Fruit fly (Drosophila melanogaster) whole organism, embryonic: Measurements from ENCODE around the gene Trpgamma.

ENCODE experiments used
- Awh ChIP-seq: fragments of 200-800 bp; sonication (Bioruptor generic); IDR thresholded peaks from 2 replicates; pipeline ENCODE4, ENCODE4 v1.3.6; 2022; ENCODE audit warnings: missing biosample characterization, missing genetic modification characterization
- CG10431 ChIP-seq: fragments of 200-800 bp; sonication (Bioruptor generic); optimal IDR thresholded peaks from 3 replicates; lab custom pipeline; 2018; ENCODE audit warnings: missing biosample characterization, mild to moderate bottlenecking, missing genetic modification characterization
- CG11696 ChIP-seq: fragments of 200-800 bp; sonication (Bioruptor generic); IDR thresholded peaks from 2 replicates; pipeline ENCODE4 v1.3.6; 2022; ENCODE audit warnings: missing biosample characterization, missing genetic modification characterization
- CG12071 ChIP-seq: fragments of 200-800 bp; sonication (Bioruptor generic); optimal IDR thresholded peaks from 3 replicates; lab custom pipeline; 2018; ENCODE audit warnings: missing biosample characterization, mild to moderate bottlenecking, missing genetic modification characterization
- CG13424 ChIP-seq: fragments of 200-800 bp; sonication (Bioruptor generic); optimal IDR thresholded peaks from 2 replicates; lab custom pipeline; 2019; ENCODE audit warnings: missing biosample characterization, mild to moderate bottlenecking, missing genetic modification characterization, moderate library complexity
- CG1832 ChIP-seq: fragments of 200-800 bp; sonication (Bioruptor generic); optimal IDR thresholded peaks from 2 replicates; lab custom pipeline; 2017; ENCODE audit warnings: missing biosample characterization, mild to moderate bottlenecking, missing genetic modification characterization, inconsistent platforms
- CG18619 ChIP-seq: fragments of 200-800 bp; sonication (Bioruptor generic); optimal IDR thresholded peaks from 3 replicates; lab custom pipeline; 2017; ENCODE audit warnings: missing biosample characterization, mild to moderate bottlenecking, missing genetic modification characterization
- CG30020 ChIP-seq: fragments of 200-800 bp; optimal IDR thresholded peaks from 2 replicates; lab custom pipeline; 2019; ENCODE audit warnings: missing biosample characterization, mild to moderate bottlenecking, missing genetic modification characterization, moderate library complexity
- CG31388 ChIP-seq: fragments of 200-800 bp; sonication (Bioruptor generic); optimal IDR thresholded peaks from 2 replicates; lab custom pipeline; 2016; ENCODE audit warnings: missing biosample characterization, missing genetic modification characterization
- CG3281 ChIP-seq: fragments of 200-800 bp; sonication (Bioruptor generic); optimal IDR thresholded peaks from 3 replicates; lab custom pipeline; 2017; ENCODE audit warnings: missing biosample characterization, mild to moderate bottlenecking, missing genetic modification characterization
- CG4404 ChIP-seq: fragments of 200-800 bp; sonication (Bioruptor generic); IDR thresholded peaks from 2 replicates; pipeline ENCODE4 v1.3.6; 2022; ENCODE audit warnings: missing biosample characterization, missing genetic modification characterization
- CG4820 ChIP-seq: fragments of 200-800 bp; sonication (Bioruptor generic); optimal IDR thresholded peaks from 3 replicates; lab custom pipeline; 2016; ENCODE audit warnings: missing biosample characterization, missing genetic modification characterization
- CTCF ChIP-seq: fragments of 200-800 bp; sonication (Bioruptor generic); optimal IDR thresholded peaks from 2 replicates; lab custom pipeline; 2017; ENCODE audit warnings: missing biosample characterization, mild to moderate bottlenecking, missing genetic modification characterization, moderate library complexity
- Chrac-16 ChIP-seq: fragments of 200-800 bp; sonication (Bioruptor generic); optimal IDR thresholded peaks from 3 replicates; lab custom pipeline; 2016; ENCODE audit warnings: missing biosample characterization, missing genetic modification characterization
- D19A ChIP-seq: fragments of 200-800 bp; optimal IDR thresholded peaks from 3 replicates; lab custom pipeline; 2019; ENCODE audit warnings: missing biosample characterization, mild to moderate bottlenecking, missing genetic modification characterization, moderate library complexity
- D19B ChIP-seq: fragments of 200-800 bp; sonication (Bioruptor generic); optimal IDR thresholded peaks from 2 replicates; lab custom pipeline; 2017; ENCODE audit warnings: missing biosample characterization, mild to moderate bottlenecking, missing genetic modification characterization
- Dfd ChIP-seq, 2 experiments: fragments of >200 bp; optimal IDR thresholded peaks; 2 replicates each; lab custom pipeline; 2017; ENCODE audit warnings: missing biosample characterization in 2 of 2, missing genetic modification characterization in 2 of 2
- Drgx ChIP-seq: fragments of 200-800 bp; sonication (Bioruptor generic); IDR thresholded peaks from 2 replicates; pipeline ENCODE4 v1.3.6; 2022; ENCODE audit warnings: missing biosample characterization, missing genetic modification characterization
- E2f1 ChIP-seq: fragments of 200-800 bp; sonication (Bioruptor generic); IDR thresholded peaks from 2 replicates; pipeline ENCODE4 v1.3.6; 2022; ENCODE audit warnings: missing biosample characterization, missing genetic modification characterization
- Fer2 ChIP-seq: fragments of 200-800 bp; sonication (Bioruptor generic); optimal IDR thresholded peaks from 2 replicates; lab custom pipeline; 2018; ENCODE audit warnings: missing biosample characterization, mild to moderate bottlenecking, missing genetic modification characterization, moderate library complexity
- HLH3B ChIP-seq: fragments of 200-800 bp; sonication (Bioruptor generic); IDR thresholded peaks from 2 replicates; pipeline ENCODE4 v1.3.6; 2022; ENCODE audit warnings: missing biosample characterization, missing genetic modification characterization
- HLH54F ChIP-seq: fragments of 200-800 bp; sonication (Bioruptor generic); optimal IDR thresholded peaks from 3 replicates; lab custom pipeline; 2016; ENCODE audit warnings: missing biosample characterization, missing genetic modification characterization
- Max ChIP-seq: fragments of 200-800 bp; sonication (Bioruptor generic); optimal IDR thresholded peaks from 2 replicates; lab custom pipeline; 2016; ENCODE audit warnings: missing biosample characterization, mild to moderate bottlenecking, missing genetic modification characterization
- Med ChIP-seq: fragments of 200-800 bp; sonication (Bioruptor generic); peaks from one replicate; lab custom pipeline; 2016; ENCODE audit warnings: missing biosample characterization, missing genetic modification characterization, mild to moderate bottlenecking, inconsistent platforms, moderate library complexity
- NC2β ChIP-seq: fragments of 200-800 bp; sonication (Bioruptor generic); optimal IDR thresholded peaks from 2 replicates; lab custom pipeline; 2016; ENCODE audit warnings: missing biosample characterization, missing genetic modification characterization
- Poxn ChIP-seq: fragments of 200-800 bp; sonication (Bioruptor generic); IDR thresholded peaks from 2 replicates; pipeline ENCODE4 v1.3.6; 2022; ENCODE audit warnings: missing biosample characterization, missing genetic modification characterization
- Ravus ChIP-seq: fragments of 200-800 bp; sonication (Bioruptor generic); IDR thresholded peaks from 2 replicates; pipeline ENCODE4 v1.3.6; 2022; ENCODE audit warnings: missing biosample characterization, missing genetic modification characterization
- Scr ChIP-seq: fragments of 200-800 bp; sonication (Bioruptor generic); IDR thresholded peaks from 2 replicates; pipeline ENCODE4 v1.3.6; 2022; ENCODE audit warnings: missing biosample characterization, missing genetic modification characterization; ENCODE audit not compliant: partially characterized antibody
- TFAM ChIP-seq: fragments of 200-800 bp; sonication (Bioruptor generic); optimal IDR thresholded peaks from 2 replicates; lab custom pipeline; 2017; ENCODE audit warnings: missing biosample characterization, missing genetic modification characterization, inconsistent platforms
- bigmax ChIP-seq: fragments of 200-800 bp; sonication (Bioruptor generic); optimal IDR thresholded peaks from 2 replicates; lab custom pipeline; 2018; ENCODE audit warnings: missing biosample characterization, mild to moderate bottlenecking, missing genetic modification characterization
- chif ChIP-seq, 2 experiments: fragments of 200-800 bp; sonication (Bioruptor generic); optimal IDR thresholded peaks; 3 replicates each; lab custom pipeline; 2016; ENCODE audit warnings: missing biosample characterization in 2 of 2, missing genetic modification characterization in 2 of 2
- dm ChIP-seq: fragments of 200-800 bp; sonication (Bioruptor generic); optimal IDR thresholded peaks from 3 replicates; lab custom pipeline; 2016; ENCODE audit warnings: missing biosample characterization, missing genetic modification characterization
- ewg ChIP-seq: fragments of 200-800 bp; sonication (Bioruptor generic); optimal IDR thresholded peaks from 3 replicates; lab custom pipeline; 2017; ENCODE audit warnings: mild to moderate bottlenecking, missing biosample characterization, missing genetic modification reagents, missing genetic modification characterization
- fd3F ChIP-seq: fragments of 200-800 bp; sonication (Bioruptor generic); optimal IDR thresholded peaks from 2 replicates; lab custom pipeline; 2018; ENCODE audit warnings: missing biosample characterization, mild to moderate bottlenecking, missing genetic modification characterization, moderate library complexity
- gsb-n ChIP-seq: fragments of 200-800 bp; sonication (Bioruptor generic); optimal IDR thresholded peaks from 3 replicates; lab custom pipeline; 2018; ENCODE audit warnings: missing biosample characterization, mild to moderate bottlenecking, missing genetic modification characterization
- ham ChIP-seq: fragments of 200-800 bp; sonication (Bioruptor generic); IDR thresholded peaks from 2 replicates; pipeline ENCODE4 v1.3.6; 2022; ENCODE audit warnings: missing biosample characterization, missing genetic modification characterization
- hb ChIP-seq: fragments of 200-800 bp; sonication (Bioruptor generic); IDR thresholded peaks from 3 replicates; pipeline ENCODE4 v1.3.6; 2022; ENCODE audit warnings: missing biosample characterization, missing genetic modification characterization; ENCODE audit not compliant: partially characterized antibody
- jing ChIP-seq: fragments of 200-800 bp; sonication (Bioruptor generic); optimal IDR thresholded peaks from 2 replicates; lab custom pipeline; 2018; ENCODE audit warnings: missing biosample characterization, mild to moderate bottlenecking, missing genetic modification characterization
- klu ChIP-seq: fragments of 200-800 bp; sonication (Bioruptor generic); IDR thresholded peaks from 2 replicates; pipeline ENCODE4 v1.3.6; 2022; ENCODE audit warnings: missing biosample characterization, missing genetic modification characterization
- kni ChIP-seq: fragments of 200-800 bp; sonication (Bioruptor generic); optimal IDR thresholded peaks from 3 replicates; lab custom pipeline; 2017; ENCODE audit warnings: mild to moderate bottlenecking, missing biosample characterization, missing genetic modification reagents, missing genetic modification characterization
- lov ChIP-seq, 2 experiments: fragments of 200-800 bp in 1 of 2; fragments of >200 bp in 1 of 2; sonication (Bioruptor generic) in 1 of 2; IDR thresholded peaks in 1 of 2; optimal IDR thresholded peaks in 1 of 2; 2 replicates in 1 of 2; 3 replicates in 1 of 2; pipeline versions ENCODE4 v1.3.6 to Lab custom; 2017 to 2022; ENCODE audit warnings: missing biosample characterization in 1 of 2, missing genetic modification characterization in 1 of 2
- org-1 ChIP-seq: fragments of 200-800 bp; sonication (Bioruptor generic); optimal IDR thresholded peaks from 2 replicates; lab custom pipeline; 2017; ENCODE audit warnings: missing biosample characterization, missing genetic modification characterization
- pros ChIP-seq: fragments of 200-800 bp; sonication (Bioruptor generic); optimal IDR thresholded peaks from 3 replicates; lab custom pipeline; 2019; ENCODE audit warnings: missing biosample characterization, mild to moderate bottlenecking, missing genetic modification characterization, moderate library complexity
- schlank ChIP-seq: fragments of 200-800 bp; sonication (Bioruptor generic); optimal IDR thresholded peaks from 2 replicates; lab custom pipeline; 2018; ENCODE audit warnings: missing biosample characterization, mild to moderate bottlenecking, missing genetic modification characterization
- shn ChIP-seq: fragments of 200-800 bp; sonication (Bioruptor generic); optimal IDR thresholded peaks from 3 replicates; lab custom pipeline; 2016; ENCODE audit warnings: missing biosample characterization, missing genetic modification characterization
- sima ChIP-seq: fragments of 200-800 bp; sonication (Bioruptor generic); optimal IDR thresholded peaks from 2 replicates; lab custom pipeline; 2016; ENCODE audit warnings: missing biosample characterization, missing genetic modification characterization
- sna ChIP-seq: fragments of 200-800 bp; sonication (Bioruptor generic); IDR thresholded peaks from 2 replicates; pipeline ENCODE4 v1.3.6; 2022; ENCODE audit warnings: missing biosample characterization, missing genetic modification characterization; ENCODE audit not compliant: partially characterized antibody
- tll ChIP-seq, 2 experiments: fragments of 200-800 bp in 1 of 2; fragments of >200 bp in 1 of 2; sonication (Bioruptor generic) in 1 of 2; optimal IDR thresholded peaks; 2 replicates each; lab custom pipeline; 2017 to 2019; ENCODE audit warnings: missing biosample characterization in 2 of 2, missing genetic modification characterization in 2 of 2, mild to moderate bottlenecking in 1 of 2, moderate library complexity in 1 of 2
- trh ChIP-seq: fragments of 200-800 bp; sonication (Bioruptor generic); optimal IDR thresholded peaks from 2 replicates; lab custom pipeline; 2016; ENCODE audit warnings: missing biosample characterization, missing genetic modification characterization
- vvl ChIP-seq: fragments of 200-800 bp; sonication (Bioruptor generic); IDR thresholded peaks from 2 replicates; pipeline ENCODE4 v1.3.6; 2022; ENCODE audit warnings: missing biosample characterization, missing genetic modification characterization
- z ChIP-seq: fragments of 200-800 bp; sonication (Bioruptor generic); IDR thresholded peaks from 3 replicates; pipeline ENCODE4 v1.3.6; 2022; ENCODE audit warnings: missing biosample characterization, missing genetic modification characterization
- zf30C ChIP-seq: fragments of 200-800 bp; sonication (Bioruptor generic); optimal IDR thresholded peaks from 3 replicates; lab custom pipeline; 2018; ENCODE audit warnings: missing biosample characterization, mild to moderate bottlenecking, missing genetic modification characterization

The Trpgamma gene

DNA sequence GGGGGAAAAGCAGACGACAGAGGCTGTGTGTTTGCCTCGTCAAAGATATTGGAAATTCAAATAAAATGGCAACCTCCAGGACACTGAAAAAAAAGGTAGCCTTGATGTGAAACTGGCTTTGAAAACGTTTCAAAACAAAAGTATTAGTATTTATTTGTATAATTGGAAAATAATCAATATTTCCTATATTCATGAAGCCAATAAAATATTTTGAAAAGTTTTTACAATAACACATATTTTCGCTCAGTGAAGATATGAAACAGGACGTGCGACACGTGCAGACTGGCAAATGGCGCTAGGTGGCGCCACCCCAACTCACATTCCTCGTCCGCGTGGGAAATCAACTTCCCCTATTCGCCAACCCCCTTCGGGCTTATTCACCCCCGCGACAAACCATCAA lies 28.7 kb downstream of the Trpgamma start (continued):
- TF ChIP-seq HLH3B (0 out of 2 replicates have a peak, but pooled peaks have one; percentile 28), Fer2 (tag; lab: Kevin White, UChicago) (peak; percentile 11), Drgx (GFP tag; lab: Robert Waterston, UW) (no peak), Med (peak; percentile 80), hb (GFP tag; lab: Robert Waterston, UW) (no peak), CG30020 (no peak), CG3281 (GFP tag; lab: Kevin White, UChicago) (peak; percentile 66), tll (GFP tag; optimal IDR thresholded peaks at IDR 0.05; lab: Kevin White, UChicago) (no peak), schlank (tag; lab: Kevin White, UChicago) (peak; percentile 8), HLH54F (GFP tag; lab: Kevin White, UChicago) (no peak), chif (GFP tag; optimal IDR thresholded peaks at IDR 0.05; lab: Kevin White, UChicago) (peak in 1 of 2 experiments; percentile 21), CG11696 (GFP tag; lab: Robert Waterston, UW) (no peak), ham (no peak), pros (GFP tag; lab: Kevin White, UChicago) (no peak), org-1 (GFP tag; lab: Kevin White, UChicago) (peak; percentile 28), CG4820 (no peak), CG31388 (GFP tag; lab: Kevin White, UChicago) (no peak), NC2β (no peak), Ravus (no peak), CTCF (peak; percentile 80), TFAM (GFP tag; lab: Kevin White, UChicago) (no peak), E2f1 (GFP tag; lab: Robert Waterston, UW) (0 out of 2 replicates have a peak, but pooled peaks have one; percentile 44), Chrac-16 (peak; percentile 21), jing (GFP tag; lab: Kevin White, UChicago) (no peak), sna (GFP tag; lab: Robert Waterston, UW) (no peak), z (GFP tag; lab: Robert Waterston, UW) (no peak), ewg (GFP tag; lab: Kevin White, UChicago) (peak; percentile 22), gsb-n (no peak), zf30C (GFP tag; lab: Kevin White, UChicago) (peak; percentile 46), shn (GFP tag; lab: Kevin White, UChicago) (no peak), D19A (tag; lab: Kevin White, UChicago) (peak; percentile 36), CG18619 (GFP tag; lab: Kevin White, UChicago) (peak; percentile 50), trh (GFP tag; lab: Kevin White, UChicago) (no peak), vvl (GFP tag; lab: Robert Waterston, UW) (peak; percentile 66), dm (no peak), Max (peak; percentile 42), bigmax (GFP tag; lab: Kevin White, UChicago) (no peak), Poxn (GFP tag; lab: Robert Waterston, UW) (no peak), D19B (peak; percentile 6), Awh (GFP tag; lab: Robert Waterston, UW) (no peak), CG12071 (GFP tag; lab: Kevin White, UChicago) (peak; percentile 25), CG13424 (peak; percentile 58), CG1832 (GFP tag; lab: Kevin White, UChicago) (no peak), CG4404 (no peak), lov (optimal IDR thresholded peaks at IDR 0.05; lab: Kevin White, UChicago) (no peak), lov (GFP tag; IDR thresholded peaks at IDR 0.05; lab: Robert Waterston, UW) (no peak), Dfd (GFP tag; optimal IDR thresholded peaks at IDR 0.05; lab: Kevin White, UChicago) (no peak), sima (no peak), kni (GFP tag; lab: Kevin White, UChicago) (no peak), fd3F (GFP tag; lab: Kevin White, UChicago) (peak; percentile 9), CG10431 (no peak), klu (GFP tag; lab: Robert Waterston, UW) (no peak), Scr (GFP tag; lab: Robert Waterston, UW) (no peak)
